Worm (Caenorhabditis elegans) whole organism, L1 larva: ENCODE data around the gene K09C6.8.
A peak's percentile ranks its signal among the peaks of the same experiment; 100 is the strongest.

Experiments used
- C04F5.9 ChIP-seq: sonication (generic microtip); optimal IDR thresholded peaks from 2 replicates; lab custom pipeline; 2016; ENCODE audit warnings: missing genetic modification characterization, missing compliant biosample characterization
- ama-1 ChIP-seq: fragments of 150-350 bp; optimal IDR thresholded peaks from 2 replicates; lab custom pipeline; 2014
- ceh-63 ChIP-seq: fragments of 200-800 bp; sonication (Bioruptor generic); optimal IDR thresholded peaks from 2 replicates; lab custom pipeline; 2018; ENCODE audit warnings: mild to moderate bottlenecking, missing genetic modification characterization, missing compliant biosample characterization
- ceh-88 ChIP-seq: fragments of 200-800 bp; sonication (Bioruptor generic); IDR thresholded peaks from 2 replicates; pipeline ENCODE4 v1.3.6; 2022; ENCODE audit warnings: missing genetic modification characterization, missing compliant biosample characterization
- ceh-90 ChIP-seq: sonication (generic microtip); optimal IDR thresholded peaks from 2 replicates; lab custom pipeline; 2016; ENCODE audit warnings: missing genetic modification characterization, missing compliant biosample characterization
- dpl-1 ChIP-seq, 3 experiments: fragments of 150-350 bp in 2 of 3; sonication (generic microtip) in 1 of 3; optimal IDR thresholded peaks; 2 replicates each; lab custom pipeline; 2014 to 2017; ENCODE audit warnings: missing biosample characterization in 3 of 3, missing genetic modification characterization in 3 of 3, missing genetic modification reagents in 3 of 3
- dsc-1 ChIP-seq: sonication (generic microtip); optimal IDR thresholded peaks from 2 replicates; lab custom pipeline; 2016; ENCODE audit warnings: mild to moderate bottlenecking, missing genetic modification characterization, missing compliant biosample characterization
- efl-1 ChIP-seq, 4 experiments: fragments of 150-350 bp; optimal IDR thresholded peaks in 3 of 4; peaks in 1 of 4; 1 replicate in 1 of 4; 2 replicates in 3 of 4; lab custom pipeline; 2014; ENCODE audit warnings: missing biosample characterization in 2 of 4, missing genetic modification characterization in 2 of 4, missing genetic modification reagents in 2 of 4
- egl-13 ChIP-seq: sonication (generic microtip); optimal IDR thresholded peaks from 2 replicates; lab custom pipeline; 2016; ENCODE audit warnings: missing genotype, missing genetic modification reagents, missing genetic modification characterization, missing compliant biosample characterization
- hpl-2 ChIP-seq: fragments of 150-350 bp; optimal IDR thresholded peaks from 2 replicates; lab custom pipeline; 2014; ENCODE audit warnings: missing biosample characterization, missing genetic modification reagents, missing genetic modification characterization
- isw-1 ChIP-seq: fragments of 200-800 bp; sonication (Bioruptor generic); IDR thresholded peaks from 2 replicates; pipeline ENCODE4 v1.3.6; 2022; ENCODE audit warnings: missing genetic modification characterization, missing compliant biosample characterization
- jun-1 ChIP-seq: fragments of 150-350 bp; optimal IDR thresholded peaks from 2 replicates; lab custom pipeline; 2014; ENCODE audit warnings: missing biosample characterization, missing genetic modification reagents, missing genetic modification characterization
- lin-13 ChIP-seq: fragments of 150-350 bp; optimal IDR thresholded peaks from 2 replicates; lab custom pipeline; 2014; ENCODE audit warnings: missing biosample characterization, missing genetic modification reagents, missing genetic modification characterization
- lin-14 ChIP-seq: fragments of 200-800 bp; sonication (Bioruptor generic); optimal IDR thresholded peaks from 2 replicates; lab custom pipeline; 2018; ENCODE audit warnings: mild to moderate bottlenecking, missing genetic modification characterization, moderate library complexity, missing compliant biosample characterization
- mdl-1 ChIP-seq, 2 experiments: fragments of 150-350 bp; optimal IDR thresholded peaks; 2 replicates each; lab custom pipeline; 2014 to 2017; ENCODE audit warnings: missing biosample characterization in 2 of 2, missing genetic modification characterization in 2 of 2, inconsistent platforms in 1 of 2
- mep-1 ChIP-seq: fragments of 150-350 bp; optimal IDR thresholded peaks from 2 replicates; lab custom pipeline; 2014; ENCODE audit warnings: missing biosample characterization, missing genetic modification characterization
- nhr-12 ChIP-seq: sonication (generic microtip); optimal IDR thresholded peaks from 2 replicates; lab custom pipeline; 2017; ENCODE audit warnings: missing biosample characterization, missing genetic modification characterization
- nhr-20 ChIP-seq: sonication (generic microtip); optimal IDR thresholded peaks from 2 replicates; lab custom pipeline; 2016; ENCODE audit warnings: mild to moderate bottlenecking, missing genetic modification characterization, missing compliant biosample characterization
- nhr-237 ChIP-seq: fragments of 150-350 bp; optimal IDR thresholded peaks from 2 replicates; lab custom pipeline; 2014; ENCODE audit warnings: missing biosample characterization, missing genetic modification characterization
- nhr-28 ChIP-seq: fragments of 150-350 bp; optimal IDR thresholded peaks from 2 replicates; lab custom pipeline; 2014; ENCODE audit warnings: missing biosample characterization, missing genetic modification characterization
- nhr-47 ChIP-seq: sonication (generic microtip); optimal IDR thresholded peaks from 2 replicates; lab custom pipeline; 2016; ENCODE audit warnings: mild to moderate bottlenecking, missing genetic modification characterization, moderate library complexity, missing compliant biosample characterization
- nhr-85 ChIP-seq: sonication (generic microtip); peaks from one replicate; lab custom pipeline; 2016; ENCODE audit warnings: missing genetic modification characterization, inconsistent platforms, missing compliant biosample characterization
- rnt-1 ChIP-seq: sonication (generic microtip); optimal IDR thresholded peaks from 2 replicates; lab custom pipeline; 2016; ENCODE audit warnings: mild to moderate bottlenecking, missing genetic modification characterization, moderate library complexity, missing compliant biosample characterization
- sox-4 ChIP-seq: sonication (generic microtip); optimal IDR thresholded peaks from 2 replicates; lab custom pipeline; 2016; ENCODE audit warnings: missing genetic modification characterization, missing compliant biosample characterization
- sptf-1 ChIP-seq: fragments of 150-350 bp; optimal IDR thresholded peaks from 2 replicates; lab custom pipeline; 2014; ENCODE audit warnings: missing biosample characterization, missing genetic modification characterization
- unc-98 ChIP-seq: fragments of 200-800 bp; sonication (Bioruptor generic); IDR thresholded peaks from 2 replicates; pipeline ENCODE4 v1.3.6; 2022; ENCODE audit warnings: missing genetic modification characterization, missing compliant biosample characterization
- xbp-1 ChIP-seq: sonication (generic microtip); optimal IDR thresholded peaks from 2 replicates; lab custom pipeline; 2016; ENCODE audit warnings: missing genetic modification characterization, missing compliant biosample characterization
- zip-4 ChIP-seq: fragments of 200-800 bp; sonication (Bioruptor generic); optimal IDR thresholded peaks from 2 replicates; lab custom pipeline; 2018; ENCODE audit warnings: mild to moderate bottlenecking, missing genetic modification characterization, moderate library complexity, missing compliant biosample characterization
- ztf-11 ChIP-seq, 2 experiments: sonication (generic microtip); optimal IDR thresholded peaks; 2 replicates each; lab custom pipeline; 2016 to 2017; ENCODE audit warnings: missing genetic modification characterization in 2 of 2, missing biosample characterization in 1 of 2, missing compliant biosample characterization in 1 of 2
- ztf-4 ChIP-seq: fragments of 150-350 bp; optimal IDR thresholded peaks from 2 replicates; lab custom pipeline; 2014; ENCODE audit warnings: missing biosample characterization, missing genetic modification characterization

The K09C6.8 gene

ce11 chrV:801555-802060 lies 41.4 kb downstream of the K09C6.8 start:
- TF ChIP-seq nhr-47 (tag; lab: Kevin White, UChicago), result no peak
- no peak for TF ChIP-seq ama-1
- no peak for TF ChIP-seq egl-13 (tag; lab: Kevin White, UChicago)
- TF ChIP-seq ceh-63 (GFP tag; lab: Kevin White, UChicago), result no peak
- peak; percentile 36 for TF ChIP-seq rnt-1 (tag; lab: Kevin White, UChicago)
- TF ChIP-seq lin-14, result peak; percentile 74
- TF ChIP-seq nhr-85 (tag; lab: Kevin White, UChicago), result peak; percentile 89
- no peak for TF ChIP-seq ceh-88
- TF ChIP-seq efl-1 (optimal IDR thresholded peaks at IDR 0.05; lab: Kevin White, UChicago), result no peak
- TF ChIP-seq efl-1 (GFP tag; optimal IDR thresholded peaks at IDR 0.05 in 1 of 2; lab: Kevin White, UChicago), result peak in 1 of 2 experiments; percentile 68
- TF ChIP-seq, all 84 proteins: peak for 4

DNA sequence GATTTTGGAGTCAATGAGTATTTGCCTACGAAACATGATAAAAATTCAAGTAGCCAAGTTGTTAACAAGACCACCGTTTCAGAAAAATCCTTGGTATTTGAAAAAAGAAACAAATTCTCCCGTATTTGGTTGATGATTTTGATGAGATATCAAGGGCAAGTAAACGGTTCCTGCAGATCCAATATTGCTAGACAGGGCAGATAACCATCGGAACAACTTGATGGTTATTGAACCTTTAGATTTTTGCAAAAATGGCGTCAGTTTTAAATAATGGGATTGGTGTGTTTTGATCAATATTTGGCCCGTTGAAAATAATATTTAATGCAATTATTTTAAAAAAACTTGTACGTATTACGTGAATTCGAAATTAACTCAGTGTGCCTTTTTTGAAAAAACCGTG lies 42.7 kb downstream of the K09C6.8 start:
- TF ChIP-seq nhr-85 (tag; lab: Kevin White, UChicago) (peak; percentile 51), nhr-47 (tag; lab: Kevin White, UChicago) (no peak), ztf-4 (no peak), lin-14 (peak; percentile 53), sox-4 (tag; lab: Kevin White, UChicago) (no peak), nhr-237 (tag; lab: Kevin White, UChicago) (no peak)

- TF ChIP-seq nhr-28 (no peak), efl-1 (optimal IDR thresholded peaks at IDR 0.05; lab: Kevin White, UChicago) (no peak), efl-1 (GFP tag; optimal IDR thresholded peaks at IDR 0.05 in 1 of 2; lab: Kevin White, UChicago) (no peak), ceh-90 (tag; lab: Kevin White, UChicago) (no peak), ztf-11 (tag; optimal IDR thresholded peaks at IDR 0.05; lab: Kevin White, UChicago) (no peak), zip-4 (GFP tag; lab: Kevin White, UChicago) (no peak), dpl-1 (GFP tag; optimal IDR thresholded peaks at IDR 0.05; lab: Kevin White, UChicago) (no peak), nhr-12 (tag; lab: Kevin White, UChicago) (no peak), hpl-2 (GFP tag; lab: Kevin White, UChicago) (no peak), C04F5.9 (tag; lab: Kevin White, UChicago) (no peak), rnt-1 (tag; lab: Kevin White, UChicago) (no peak), mep-1 (no peak), mdl-1 (tag; optimal IDR thresholded peaks at IDR 0.05; lab: Kevin White, UChicago) (no peak), dsc-1 (tag; lab: Kevin White, UChicago) (no peak), sptf-1 (tag; lab: Kevin White, UChicago) (no peak)
These were observed 45.8 kb downstream of the K09C6.8 start for ce11 chrV:797241-797640.

DNA sequence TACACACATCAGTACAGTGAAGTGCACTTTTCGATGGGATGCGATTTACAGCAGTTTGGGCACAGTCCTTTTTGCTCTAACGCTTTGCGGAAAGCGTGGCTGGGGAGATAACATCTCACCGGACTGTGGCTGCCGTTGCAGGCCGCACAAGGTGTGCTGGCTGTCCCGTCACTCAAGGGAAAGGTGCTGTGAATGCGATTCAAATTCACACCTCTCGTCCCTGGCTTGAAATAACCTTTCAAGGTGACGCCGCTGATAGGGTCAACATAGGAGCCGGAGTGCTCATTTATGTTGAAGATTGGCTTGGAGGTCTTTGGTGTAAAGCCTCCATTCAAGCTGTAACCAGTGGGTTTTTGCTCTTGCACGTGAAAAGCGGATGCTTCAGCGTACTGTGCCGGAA lies 48.9 kb downstream of the K09C6.8 start:
- no peak for TF ChIP-seq isw-1 (GFP tag; lab: Robert Waterston, UW)
- no peak for TF ChIP-seq lin-13 (GFP tag; lab: Kevin White, UChicago)
- TF ChIP-seq xbp-1, result no peak
- TF ChIP-seq egl-13 (tag; lab: Kevin White, UChicago), result no peak
- no peak for TF ChIP-seq zip-4 (GFP tag; lab: Kevin White, UChicago)
- no peak for TF ChIP-seq jun-1 (tag; lab: Kevin White, UChicago)
- no peak for TF ChIP-seq rnt-1 (tag; lab: Kevin White, UChicago)
- TF ChIP-seq nhr-20 (tag; lab: Kevin White, UChicago), result no peak
- no peak for TF ChIP-seq efl-1 (optimal IDR thresholded peaks at IDR 0.05; lab: Kevin White, UChicago)
- no peak for TF ChIP-seq efl-1 (GFP tag; optimal IDR thresholded peaks at IDR 0.05 in 1 of 2; lab: Kevin White, UChicago)
- no peak for TF ChIP-seq nhr-12 (tag; lab: Kevin White, UChicago)
- no peak for TF ChIP-seq mep-1
- TF ChIP-seq unc-98, result no peak
- TF ChIP-seq ceh-90 (tag; lab: Kevin White, UChicago), result no peak
